Worm (Caenorhabditis elegans): ENCODE measurements around the gene clec-40.

- no peak for TF ChIP-seq elt-3 (tag; optimal IDR thresholded peaks at IDR 0.05)
- no peak for TF ChIP-seq ces-1 (GFP tag; optimal IDR thresholded peaks at IDR 0.05)
- no peak for TF ChIP-seq mep-1 (tag; optimal IDR thresholded peaks at IDR 0.05)
- TF ChIP-seq ceh-39 (tag; optimal IDR thresholded peaks at IDR 0.05), result no peak
- no peak for TF ChIP-seq nhr-76 (tag; optimal IDR thresholded peaks at IDR 0.05)
- TF ChIP-seq ztf-11 (tag; optimal IDR thresholded peaks at IDR 0.05), result no peak
- TF ChIP-seq ceh-83 (GFP tag; optimal IDR thresholded peaks at IDR 0.05), result no peak
These were observed 24.2 kb downstream of the clec-40 start for ce11 chrV:16816707-16817106.

Measured in whole organism, mixed stage, embryonic.